Worm (Caenorhabditis elegans) whole organism, L4 larva: Measurements from ENCODE around the gene ttm-2.
A peak's percentile ranks its signal among the peaks of the same experiment; 100 is the strongest.

ENCODE experiments used
- D1046.2 ChIP-seq: fragments of 200-800 bp; sonication (Bioruptor generic); IDR thresholded peaks from 2 replicates; pipeline ENCODE4 v1.3.6; 2022; ENCODE audit warnings: missing genetic modification characterization, missing compliant biosample characterization
- F37D6.2 ChIP-seq: sonication (generic microtip); optimal IDR thresholded peaks from 2 replicates; lab custom pipeline; 2016; ENCODE audit warnings: mild to moderate bottlenecking, missing genetic modification characterization, missing compliant biosample characterization
- F44E2.7 ChIP-seq: fragments of 200-800 bp; sonication (Bioruptor generic); IDR thresholded peaks from 2 replicates; pipeline ENCODE4 v2.1.2; 2022; ENCODE audit warnings: missing genetic modification characterization, missing compliant biosample characterization
- T20F7.1 ChIP-seq: fragments of 200-800 bp; sonication (Bioruptor generic); optimal IDR thresholded peaks from 2 replicates; lab custom pipeline; 2018; ENCODE audit warnings: mild to moderate bottlenecking, missing genetic modification characterization, missing compliant biosample characterization
- Y105C5A.15 ChIP-seq: fragments of 200-800 bp; sonication (Bioruptor generic); IDR thresholded peaks from 2 replicates; pipeline ENCODE4 v1.3.6; 2022; ENCODE audit warnings: missing genetic modification characterization, missing compliant biosample characterization
- Y5F2A.4 ChIP-seq: fragments of 200-800 bp; sonication (Bioruptor generic); optimal IDR thresholded peaks from 2 replicates; lab custom pipeline; 2018; ENCODE audit warnings: mild to moderate bottlenecking, missing genetic modification characterization, missing compliant biosample characterization
- Y75B8A.6 ChIP-seq: fragments of 200-800 bp; sonication (Bioruptor generic); IDR thresholded peaks from 2 replicates; pipeline ENCODE4 v1.3.6; 2022; ENCODE audit warnings: missing genetic modification reagents, missing genetic modification characterization, missing compliant biosample characterization
- ZK337.2 ChIP-seq: fragments of 200-800 bp; sonication (Bioruptor generic); IDR thresholded peaks from 2 replicates; pipeline ENCODE4 v1.3.6; 2022; ENCODE audit warnings: missing genetic modification reagents, missing genetic modification characterization, missing compliant biosample characterization
- ZK546.5 ChIP-seq, 2 experiments: sonication (generic microtip); optimal IDR thresholded peaks; 2 replicates each; lab custom pipeline; 2017; ENCODE audit warnings: missing biosample characterization in 2 of 2, missing genetic modification characterization in 2 of 2
- ama-1 ChIP-seq: fragments of 150-350 bp; optimal IDR thresholded peaks from 2 replicates; lab custom pipeline; 2014; ENCODE audit warnings: inconsistent platforms, mixed read lengths
- ceh-28 ChIP-seq: fragments of 150-350 bp; optimal IDR thresholded peaks from 2 replicates; lab custom pipeline; 2014; ENCODE audit warnings: missing biosample characterization, missing genetic modification reagents, missing genetic modification characterization
- ceh-32 ChIP-seq: sonication (generic microtip); optimal IDR thresholded peaks from 2 replicates; lab custom pipeline; 2016; ENCODE audit warnings: mild to moderate bottlenecking, missing genetic modification characterization, missing compliant biosample characterization; ENCODE audit not compliant: poor library complexity
- ceh-62 ChIP-seq: sonication (generic microtip); optimal IDR thresholded peaks from 2 replicates; lab custom pipeline; 2017; ENCODE audit warnings: missing biosample characterization, missing genetic modification characterization
- ceh-82 ChIP-seq: sonication (generic microtip); optimal IDR thresholded peaks from 2 replicates; lab custom pipeline; 2017; ENCODE audit warnings: missing biosample characterization, missing genetic modification characterization
- cey-2 ChIP-seq: sonication (generic microtip); optimal IDR thresholded peaks from 3 replicates; lab custom pipeline; 2017; ENCODE audit warnings: missing genetic modification characterization, mild to moderate bottlenecking, missing compliant biosample characterization, antibody characterized with exemption, borderline replicate concordance; ENCODE audit not compliant: insufficient read depth
- ctbp-1 ChIP-seq: fragments of 200-800 bp; sonication (Bioruptor generic); IDR thresholded peaks from 2 replicates; pipeline ENCODE4 v1.3.6; 2022; ENCODE audit warnings: missing genetic modification reagents, missing genetic modification characterization, missing compliant biosample characterization
- daf-12 ChIP-seq: fragments of 150-350 bp; optimal IDR thresholded peaks from 2 replicates; lab custom pipeline; 2014; ENCODE audit warnings: missing biosample characterization, missing genetic modification reagents, missing genetic modification characterization
- daf-8 ChIP-seq: fragments of 200-800 bp; sonication (Bioruptor generic); IDR thresholded peaks from 2 replicates; pipeline ENCODE4 v1.3.6; 2022; ENCODE audit warnings: missing genetic modification characterization, missing compliant biosample characterization
- dmd-8 ChIP-seq: fragments of 200-800 bp; sonication (Bioruptor generic); IDR thresholded peaks from 2 replicates; pipeline ENCODE4 v1.3.6; 2022; ENCODE audit warnings: missing genetic modification characterization, missing compliant biosample characterization
- dmd-9 ChIP-seq: fragments of 200-800 bp; sonication (Bioruptor generic); IDR thresholded peaks from 2 replicates; pipeline ENCODE4 v1.3.6; 2022; ENCODE audit warnings: missing genetic modification reagents, missing genetic modification characterization, missing compliant biosample characterization
- duxl-1 ChIP-seq: sonication (generic microtip); optimal IDR thresholded peaks from 2 replicates; lab custom pipeline; 2016; ENCODE audit warnings: mild to moderate bottlenecking, missing genetic modification characterization, moderate library complexity, missing compliant biosample characterization; ENCODE audit not compliant: poor library complexity
- dve-1 ChIP-seq: sonication (generic microtip); optimal IDR thresholded peaks from 2 replicates; lab custom pipeline; 2017; ENCODE audit warnings: antibody characterized with exemption, mild to moderate bottlenecking, missing genetic modification characterization, missing compliant biosample characterization; ENCODE audit not compliant: insufficient read depth
- fkh-10 ChIP-seq: fragments of 150-350 bp; optimal IDR thresholded peaks from 2 replicates; lab custom pipeline; 2014; ENCODE audit warnings: missing biosample characterization, missing genetic modification reagents, missing genetic modification characterization
- fos-1 ChIP-seq: fragments of 150-350 bp; optimal IDR thresholded peaks from 2 replicates; lab custom pipeline; 2014; ENCODE audit warnings: missing biosample characterization, missing genetic modification characterization
- hmg-1.1 ChIP-seq: fragments of 200-800 bp; sonication (Bioruptor generic); IDR thresholded peaks from 2 replicates; pipeline ENCODE4 v1.3.6; 2022; ENCODE audit warnings: missing genetic modification reagents, missing genetic modification characterization, missing compliant biosample characterization
- lin-1 ChIP-seq: fragments of 200-800 bp; sonication (Bioruptor generic); IDR thresholded peaks from 2 replicates; pipeline ENCODE4 v1.3.6; 2022; ENCODE audit warnings: missing genetic modification reagents, missing genetic modification characterization, missing compliant biosample characterization
- lin-13 ChIP-seq: fragments of 150-350 bp; optimal IDR thresholded peaks from 2 replicates; lab custom pipeline; 2014; ENCODE audit warnings: missing biosample characterization, missing genetic modification reagents, missing genetic modification characterization
- lin-15B ChIP-seq: fragments of 150-350 bp; sonication (generic microtip); optimal IDR thresholded peaks from 3 replicates; lab custom pipeline; 2014; ENCODE audit warnings: missing biosample characterization, missing genetic modification characterization
- lin-29 ChIP-seq: fragments of 200-800 bp; sonication (Bioruptor generic); IDR thresholded peaks from 2 replicates; pipeline ENCODE4 v1.3.6; 2022; ENCODE audit warnings: missing genetic modification reagents, missing genetic modification characterization, missing compliant biosample characterization
- lin-38 ChIP-seq: fragments of 200-800 bp; sonication (Bioruptor generic); IDR thresholded peaks from 2 replicates; pipeline ENCODE4 v1.3.6; 2022; ENCODE audit warnings: missing genetic modification reagents, missing genetic modification characterization, missing compliant biosample characterization
- lir-3 ChIP-seq: sonication (generic microtip); optimal IDR thresholded peaks from 2 replicates; lab custom pipeline; 2016; ENCODE audit warnings: mild to moderate bottlenecking, missing genetic modification characterization, missing compliant biosample characterization
- madf-9 ChIP-seq: fragments of 200-800 bp; sonication (Bioruptor generic); conservative IDR thresholded peaks from 2 replicates; pipeline ENCODE4 v1.3.6; 2022; ENCODE audit warnings: missing genetic modification reagents, missing genetic modification characterization, missing compliant biosample characterization
- mdt-29 ChIP-seq: fragments of 200-800 bp; sonication (Bioruptor generic); IDR thresholded peaks from 2 replicates; pipeline ENCODE4 v1.3.6; 2022; ENCODE audit warnings: missing genetic modification reagents, missing genetic modification characterization, missing compliant biosample characterization
- mep-1 ChIP-seq: fragments of 150-350 bp; sonication (generic microtip); optimal IDR thresholded peaks from 3 replicates; lab custom pipeline; 2014; ENCODE audit warnings: missing biosample characterization, missing genetic modification characterization
- mxl-3 ChIP-seq: fragments of 200-800 bp; sonication (Bioruptor generic); optimal IDR thresholded peaks from 2 replicates; lab custom pipeline; 2018; ENCODE audit warnings: mild to moderate bottlenecking, missing genetic modification characterization, missing compliant biosample characterization
- nhr-10 ChIP-seq: fragments of 150-350 bp; optimal IDR thresholded peaks from 2 replicates; lab custom pipeline; 2014; ENCODE audit warnings: missing biosample characterization, missing genetic modification characterization
- nhr-111 ChIP-seq: fragments of 200-800 bp; sonication (Bioruptor generic); optimal IDR thresholded peaks from 2 replicates; lab custom pipeline; 2018; ENCODE audit warnings: mild to moderate bottlenecking, missing genetic modification characterization, missing compliant biosample characterization
- nhr-25 ChIP-seq: sonication (generic microtip); optimal IDR thresholded peaks from 2 replicates; lab custom pipeline; 2017; ENCODE audit warnings: missing genetic modification characterization, mild to moderate bottlenecking, missing compliant biosample characterization, antibody characterized with exemption, moderate library complexity, borderline replicate concordance; ENCODE audit not compliant: insufficient read depth
- nhr-6 ChIP-seq: fragments of 150-350 bp; optimal IDR thresholded peaks from 2 replicates; lab custom pipeline; 2014; ENCODE audit warnings: missing biosample characterization, missing genetic modification characterization
- nhr-76 ChIP-seq: fragments of 150-350 bp; optimal IDR thresholded peaks from 2 replicates; lab custom pipeline; 2014; ENCODE audit warnings: missing biosample characterization, missing genetic modification characterization
- nhr-77 ChIP-seq: fragments of 150-350 bp; optimal IDR thresholded peaks from 2 replicates; lab custom pipeline; 2014; ENCODE audit warnings: missing biosample characterization, missing genetic modification characterization
- php-3 ChIP-seq: fragments of 200-800 bp; sonication (Bioruptor generic); IDR thresholded peaks from 2 replicates; pipeline ENCODE4 v1.3.6; 2022; ENCODE audit warnings: missing genetic modification reagents, missing genetic modification characterization, missing compliant biosample characterization
- rbr-2 ChIP-seq: sonication (generic microtip); optimal IDR thresholded peaks from 2 replicates; lab custom pipeline; 2016; ENCODE audit warnings: missing genotype, missing genetic modification characterization, missing compliant biosample characterization
- sdz-12 ChIP-seq: fragments of 200-800 bp; sonication (Bioruptor generic); optimal IDR thresholded peaks from 2 replicates; lab custom pipeline; 2018; ENCODE audit warnings: mild to moderate bottlenecking, missing genetic modification characterization, missing compliant biosample characterization
- spr-1 ChIP-seq: sonication (generic microtip); optimal IDR thresholded peaks from 2 replicates; lab custom pipeline; 2016; ENCODE audit warnings: mild to moderate bottlenecking, missing genetic modification characterization, missing compliant biosample characterization
- tag-97 ChIP-seq: fragments of 200-800 bp; sonication (Bioruptor generic); IDR thresholded peaks from 2 replicates; pipeline ENCODE4 v1.3.6; 2022; ENCODE audit warnings: missing genetic modification characterization, missing compliant biosample characterization
- unc-62 ChIP-seq, 3 experiments: fragments of 150-350 bp in 1 of 3; sonication (generic microtip); optimal IDR thresholded peaks in 2 of 3; peaks in 1 of 3; 1 replicate in 1 of 3; 2 replicates in 2 of 3; lab custom pipeline; 2014 to 2017; ENCODE audit warnings: missing biosample characterization in 3 of 3, missing genetic modification characterization in 3 of 3, missing genetic modification reagents in 3 of 3, missing genotype in 1 of 3
- vab-7 ChIP-seq: fragments of 200-800 bp; sonication (Bioruptor generic); IDR thresholded peaks from 2 replicates; pipeline ENCODE4 v1.3.6; 2022; ENCODE audit warnings: missing genetic modification reagents, missing genetic modification characterization, missing compliant biosample characterization
- zag-1 ChIP-seq: fragments of 150-350 bp; optimal IDR thresholded peaks from 2 replicates; lab custom pipeline; 2014; ENCODE audit warnings: missing biosample characterization, missing genetic modification characterization
- zip-2 ChIP-seq: fragments of 150-350 bp; optimal IDR thresholded peaks from 2 replicates; lab custom pipeline; 2014; ENCODE audit warnings: missing biosample characterization, missing genetic modification characterization

The ttm-2 gene

ce11 chrII:4728687-4729086 lies 37.5 kb downstream of the ttm-2 start (continued):
- TF ChIP-seq dmd-9 (GFP tag; lab: Robert Waterston, UW) (no peak), tag-97 (GFP tag; lab: Robert Waterston, UW) (no peak), T20F7.1 (GFP tag; lab: Kevin White, UChicago) (peak; percentile 33), ZK546.5 (tag; optimal IDR thresholded peaks at IDR 0.05; lab: Kevin White, UChicago) (no peak), nhr-76 (tag; lab: Kevin White, UChicago) (no peak), ceh-28 (tag; lab: Kevin White, UChicago) (no peak), dve-1 (tag; lab: Kevin White, UChicago) (peak; percentile 92), fos-1 (tag; lab: Kevin White, UChicago) (no peak), vab-7 (GFP tag; lab: Robert Waterston, UW) (no peak), F37D6.2 (tag; lab: Kevin White, UChicago) (no peak), sdz-12 (no peak), duxl-1 (tag; lab: Kevin White, UChicago) (no peak), daf-12 (no peak), spr-1 (tag; lab: Kevin White, UChicago) (peak; percentile 34), nhr-111 (no peak), ceh-32 (tag; lab: Kevin White, UChicago) (no peak), lir-3 (tag; lab: Kevin White, UChicago) (no peak), ceh-62 (tag; lab: Kevin White, UChicago) (no peak), nhr-6 (peak; percentile 49), fkh-10 (GFP tag; lab: Kevin White, UChicago) (no peak), D1046.2 (GFP tag; lab: Robert Waterston, UW) (no peak), nhr-10 (tag; lab: Kevin White, UChicago) (no peak), unc-62 (GFP tag; optimal IDR thresholded peaks at IDR 0.05 in 1 of 2; lab: Kevin White, UChicago) (no peak), unc-62 (tag; optimal IDR thresholded peaks at IDR 0.05; lab: Kevin White, UChicago) (no peak), daf-8 (GFP tag; lab: Robert Waterston, UW) (no peak), mep-1 (tag; lab: Kevin White, UChicago) (peak; percentile 18), Y105C5A.15 (no peak), zip-2 (tag; lab: Kevin White, UChicago) (no peak), mxl-3 (GFP tag; lab: Kevin White, UChicago) (peak; percentile 44), Y5F2A.4 (GFP tag; lab: Kevin White, UChicago) (no peak), nhr-25 (tag; lab: Kevin White, UChicago) (no peak), lin-29 (GFP tag; lab: Robert Waterston, UW) (no peak), lin-1 (GFP tag; lab: Robert Waterston, UW) (peak; percentile 73), ceh-82 (tag; lab: Kevin White, UChicago) (no peak), madf-9 (no peak), cey-2 (tag; lab: Kevin White, UChicago) (peak; percentile 7), lin-13 (no peak), zag-1 (tag; lab: Kevin White, UChicago) (no peak), hmg-1.1 (no peak), rbr-2 (tag; lab: Kevin White, UChicago) (no peak), php-3 (GFP tag; lab: Robert Waterston, UW) (peak; percentile 50; the same call in 1 of the 2 replicates), lin-38 (GFP tag; lab: Robert Waterston, UW) (no peak)

DNA sequence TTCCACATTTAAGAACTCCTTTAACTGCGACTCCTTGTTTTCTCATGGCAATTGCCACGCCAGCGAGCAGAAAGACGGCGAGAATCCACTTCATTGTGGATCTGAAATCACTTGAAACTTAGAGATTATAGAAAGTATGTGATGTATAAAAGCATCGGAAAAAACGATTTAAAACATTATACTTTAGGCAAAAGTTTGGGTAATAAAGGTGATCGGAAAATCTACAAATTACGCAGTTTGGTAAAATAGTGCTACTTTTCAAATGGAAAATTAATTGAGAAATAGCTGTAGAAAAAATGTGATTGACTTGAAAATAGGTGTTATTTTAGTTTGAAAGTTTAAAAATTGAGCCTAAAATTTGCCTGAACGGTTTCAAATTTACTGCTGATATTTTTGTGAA lies 38.4 kb downstream of the ttm-2 start, which contains the start of gene ttr-41:
Gene ttr-41, minus strand, starts transcription at position 101 of the 400 bp plus-strand sequence.
- TF ChIP-seq ctbp-1 (no peak), nhr-77 (no peak), lin-15B (tag; lab: Kevin White, UChicago) (no peak), zip-2 (tag; lab: Kevin White, UChicago) (no peak), sdz-12 (no peak), mdt-29 (GFP tag; lab: Robert Waterston, UW) (no peak), ZK337.2 (no peak), F44E2.7 (no peak), dmd-8 (GFP tag; lab: Robert Waterston, UW) (no peak), ama-1 (lab: Kevin White, UChicago) (no peak), Y75B8A.6 (GFP tag; lab: Robert Waterston, UW) (no peak)
- TF ChIP-seq, all 104 proteins: peak for 0
